Worm (Caenorhabditis elegans) whole organism, early embryonic: ENCODE results near the gene Y57G11C.41.

Experiments
- B0310.2 ChIP-seq: sonication (generic microtip); optimal IDR thresholded peaks from 2 replicates; lab custom pipeline; 2016; ENCODE audit warnings: mild to moderate bottlenecking, missing genetic modification characterization, missing compliant biosample characterization
- F13C5.2 ChIP-seq: sonication (generic microtip); optimal IDR thresholded peaks from 2 replicates; lab custom pipeline; 2017; ENCODE audit warnings: mild to moderate bottlenecking, missing genetic modification characterization, inconsistent platforms, missing compliant biosample characterization
- aly-1 ChIP-seq: sonication (generic microtip); optimal IDR thresholded peaks from 2 replicates; lab custom pipeline; 2016; ENCODE audit warnings: missing genetic modification characterization, missing compliant biosample characterization
- ama-1 ChIP-seq: fragments of 150-350 bp; optimal IDR thresholded peaks from 2 replicates; lab custom pipeline; 2014
- ceh-13 ChIP-seq: fragments of 200-800 bp; sonication (Bioruptor generic); optimal IDR thresholded peaks from 2 replicates; lab custom pipeline; 2018; ENCODE audit warnings: mild to moderate bottlenecking, missing genetic modification characterization, missing compliant biosample characterization
- ceh-36 ChIP-seq: sonication (generic microtip); optimal IDR thresholded peaks from 2 replicates; lab custom pipeline; 2016; ENCODE audit warnings: missing genetic modification characterization, inconsistent platforms, missing compliant biosample characterization
- ets-7 ChIP-seq: sonication (generic microtip); optimal IDR thresholded peaks from 2 replicates; lab custom pipeline; 2016; ENCODE audit warnings: missing genotype, missing genetic modification characterization, missing compliant biosample characterization
- flt-1 ChIP-seq: fragments of 200-800 bp; sonication (Bioruptor generic); IDR thresholded peaks from 2 replicates; pipeline ENCODE4 v1.3.6; 2022; ENCODE audit warnings: missing genetic modification characterization, missing compliant biosample characterization
- hmbx-1 ChIP-seq: sonication (generic microtip); optimal IDR thresholded peaks from 2 replicates; lab custom pipeline; 2016; ENCODE audit warnings: mild to moderate bottlenecking, missing genetic modification characterization, missing compliant biosample characterization
- hmg-4 ChIP-seq: fragments of 200-800 bp; sonication (Bioruptor generic); optimal IDR thresholded peaks from 2 replicates; lab custom pipeline; 2018; ENCODE audit warnings: mild to moderate bottlenecking, missing genetic modification characterization, missing compliant biosample characterization
- hnd-1 ChIP-seq: sonication (generic microtip); optimal IDR thresholded peaks from 2 replicates; lab custom pipeline; 2016; ENCODE audit warnings: missing genetic modification characterization, missing compliant biosample characterization
- pes-1 ChIP-seq: fragments of 200-800 bp; sonication (Bioruptor generic); IDR thresholded peaks from 2 replicates; pipeline ENCODE4 v1.3.6; 2022; ENCODE audit warnings: missing genetic modification reagents, missing genetic modification characterization, missing compliant biosample characterization
- scrt-1 ChIP-seq: fragments of 200-800 bp; sonication (Bioruptor generic); IDR thresholded peaks from 2 replicates; pipeline ENCODE4 v1.3.6; 2022; ENCODE audit warnings: missing genetic modification characterization, missing compliant biosample characterization
- sea-1 ChIP-seq: fragments of 200-800 bp; sonication (Bioruptor generic); conservative IDR thresholded peaks from 2 replicates; pipeline ENCODE4 v1.3.6; 2022; ENCODE audit warnings: missing genetic modification characterization, missing compliant biosample characterization
- tbx-11 ChIP-seq: fragments of 200-800 bp; sonication (Bioruptor generic); IDR thresholded peaks from 2 replicates; pipeline ENCODE4 v1.3.6; 2022; ENCODE audit warnings: missing genetic modification characterization, missing compliant biosample characterization
- tbx-37 ChIP-seq: fragments of 200-800 bp; sonication (Bioruptor generic); conservative IDR thresholded peaks from 2 replicates; pipeline ENCODE4 v1.3.6; 2022; ENCODE audit warnings: missing genetic modification reagents, missing genetic modification characterization, missing compliant biosample characterization
- tra-4 ChIP-seq: sonication (generic microtip); optimal IDR thresholded peaks from 2 replicates; lab custom pipeline; 2017; ENCODE audit warnings: missing genetic modification characterization, missing compliant biosample characterization

Gene Y57G11C.41

ce11 chrIV:14658927-14659326 is 47.3 kb downstream of the Y57G11C.41 start:
- TF ChIP-seq ceh-13 (GFP tag; lab: Kevin White, UChicago) (no peak), scrt-1 (no peak), hmbx-1 (tag; lab: Kevin White, UChicago) (no peak)

- TF ChIP-seq sea-1 (GFP tag; lab: Robert Waterston, UW) (no peak), scrt-1 (no peak), hmbx-1 (tag; lab: Kevin White, UChicago) (no peak), tra-4 (tag; lab: Kevin White, UChicago) (no peak), aly-1 (tag; lab: Kevin White, UChicago) (no peak), tbx-37 (GFP tag; lab: Robert Waterston, UW) (no peak), ceh-36 (tag; lab: Kevin White, UChicago) (no peak), hmg-4 (GFP tag; lab: Kevin White, UChicago) (no peak), ets-7 (tag; lab: Kevin White, UChicago) (no peak), hnd-1 (no peak), flt-1 (GFP tag; lab: Robert Waterston, UW) (no peak), pes-1 (GFP tag; lab: Robert Waterston, UW) (no peak), F13C5.2 (no peak), tbx-11 (GFP tag; lab: Robert Waterston, UW) (no peak), ceh-13 (GFP tag; lab: Kevin White, UChicago) (no peak), ama-1 (no peak), B0310.2 (tag; lab: Kevin White, UChicago) (no peak)
Measured at ce11 chrIV:14658054-14658631, 48.1 kb downstream of the Y57G11C.41 start, which contains the start of gene anoh-2. Gene anoh-2 (plus strand): TSS chrIV:14658308.

- TF ChIP-seq F13C5.2 (peak; percentile 14), tra-4 (tag; lab: Kevin White, UChicago) (no peak), hmg-4 (GFP tag; lab: Kevin White, UChicago) (no peak)
Measured at ce11 chrIV:14656573-14657129, 49.6 kb downstream of the Y57G11C.41 start, which contains the start of gene Y57G11C.33. Gene Y57G11C.33 (plus strand): TSS chrIV:14657079.
